Worm (Caenorhabditis elegans): ENCODE measurements around the gene F28E10.1.

Gene F28E10.1

ce11 chrIV:4548253-4548652, 20.4 kb upstream of the F28E10.1 start, which contains the start of gene ZK185.1:
ZK185.1 (plus strand) TSS chrIV:4548553.
- TF ChIP-seq tbp1 (GFP tag; optimal IDR thresholded peaks at IDR 0.05) (no peak), Y56A3A.18 (GFP tag; IDR thresholded peaks at IDR 0.05) (no peak), ceh-79 (tag; optimal IDR thresholded peaks at IDR 0.05) (no peak), lag-1 (GFP tag; IDR thresholded peaks at IDR 0.05) (no peak), pbrm-1 (GFP tag; IDR thresholded peaks at IDR 0.05) (no peak), zfh-2 (GFP tag; conservative IDR thresholded peaks at IDR 0.05) (0 out of 2 replicates have a peak, but pooled peaks have one; percentile 12)

ce11 chrIV:4551562-4551961, 17.1 kb upstream of the F28E10.1 start:
- no peak for TF ChIP-seq ztf-3 (GFP tag; optimal IDR thresholded peaks at IDR 0.05)
- TF ChIP-seq repo-1 (tag; optimal IDR thresholded peaks at IDR 0.05): no peak
- no peak for TF ChIP-seq nfya-1 (tag; optimal IDR thresholded peaks at IDR 0.05; ENCODE audit: borderline replicate concordance, insufficient read depth)
- TF ChIP-seq cebp-1 (GFP tag; IDR thresholded peaks at IDR 0.05): no peak
- TF ChIP-seq cebp-1 (tag; optimal IDR thresholded peaks at IDR 0.05): peak; percentile 67

- no peak for TF ChIP-seq fkh-3 (tag; optimal IDR thresholded peaks at IDR 0.05)
- no peak for TF ChIP-seq ceh-91 (GFP tag; IDR thresholded peaks at IDR 0.05)
Observed at ce11 chrIV:4557130-4557529, 11.5 kb upstream of the F28E10.1 start.

- peak; percentile 93 for TF ChIP-seq nhr-80 (tag; optimal IDR thresholded peaks at IDR 0.05)
- no peak for TF ChIP-seq unc-130 (GFP tag; optimal IDR thresholded peaks at IDR 0.05)
- TF ChIP-seq ceh-40 (GFP tag; IDR thresholded peaks at IDR 0.05): no peak
- no peak for TF ChIP-seq cebp-1 (GFP tag; IDR thresholded peaks at IDR 0.05)
- peak; percentile 44 for TF ChIP-seq cebp-1 (tag; optimal IDR thresholded peaks at IDR 0.05)
- no peak for TF ChIP-seq xnd-1 (tag; optimal IDR thresholded peaks at IDR 0.05)
- no peak for TF ChIP-seq F22D6.2 (tag; optimal IDR thresholded peaks at IDR 0.05)
- peak; percentile 70 for TF ChIP-seq dox-1 (GFP tag; IDR thresholded peaks at IDR 0.05)
- TF ChIP-seq F10E7.11 (tag; optimal IDR thresholded peaks at IDR 0.05): no peak
- TF ChIP-seq let-607 (tag; optimal IDR thresholded peaks at IDR 0.05): peak; percentile 37 to 67
- no peak for TF ChIP-seq lin-26 (GFP tag; IDR thresholded peaks at IDR 0.05)
- TF ChIP-seq ccch-3 (GFP tag; optimal IDR thresholded peaks at IDR 0.05): no peak
- TF ChIP-seq pha-4 (tag; optimal IDR thresholded peaks at IDR 0.05): no peak
- no peak for TF ChIP-seq Y53G8AR.9 (GFP tag; conservative IDR thresholded peaks at IDR 0.05)
- no peak for TF ChIP-seq B0035.1 (tag; optimal IDR thresholded peaks at IDR 0.05)
- peak; percentile 26 for TF ChIP-seq nhr-90 (tag; optimal IDR thresholded peaks at IDR 0.05)
- TF ChIP-seq attf-6 (GFP tag; IDR thresholded peaks at IDR 0.05): no peak
- no peak for TF ChIP-seq hmg-1.2 (GFP tag; IDR thresholded peaks at IDR 0.05)
- TF ChIP-seq B0336.3 (GFP tag; IDR thresholded peaks at IDR 0.05): peak; percentile 35; the same call in 1 of the 2 replicates
- no peak for TF ChIP-seq let-526 (GFP tag; IDR thresholded peaks at IDR 0.05)
Observed at ce11 chrIV:4557731-4558130, 10.9 kb upstream of the F28E10.1 start.

- peak; percentile 33 for TF ChIP-seq nhr-80 (tag; optimal IDR thresholded peaks at IDR 0.05)
- TF ChIP-seq rcor-1 (GFP tag; IDR thresholded peaks at IDR 0.05): no peak
- TF ChIP-seq Y53G8AR.9 (GFP tag; conservative IDR thresholded peaks at IDR 0.05): no peak
- TF ChIP-seq Y79H2A.3 (GFP tag; conservative IDR thresholded peaks at IDR 0.05): no peak
- TF ChIP-seq Y67H2A.10 (GFP tag; conservative IDR thresholded peaks at IDR 0.05): no peak
- no peak for TF ChIP-seq mxl-1 (tag; optimal IDR thresholded peaks at IDR 0.05)
Observed at ce11 chrIV:4559160-4559559, 9.5 kb upstream of the F28E10.1 start.

Measured in whole organism, young adult.